Worm (Caenorhabditis elegans) whole organism, late embryonic: ENCODE results near the gene idpb-2.

Experiments
- nhr-11 ChIP-seq: fragments of 150-350 bp; optimal IDR thresholded peaks from 2 replicates; lab custom pipeline; 2014; ENCODE audit warnings: missing biosample characterization, missing genetic modification characterization
- pag-3 ChIP-seq: sonication (generic microtip); optimal IDR thresholded peaks from 2 replicates; lab custom pipeline; 2016; ENCODE audit warnings: missing compliant biosample characterization, missing genetic modification characterization, borderline replicate concordance

ce11 chrII:5071265-5071664 is 1.8 kb upstream of the idpb-2 start, which contains the start of gene C27A2.7:
- TF ChIP-seq nhr-11 (tag; lab: Kevin White, UChicago) (no peak), pag-3 (tag; lab: Kevin White, UChicago) (no peak)
